Worm (Caenorhabditis elegans) whole organism, young adult: ENCODE data around the gene sra-9.

ENCODE experiments used
- B0035.1 ChIP-seq: sonication (generic microtip); optimal IDR thresholded peaks from 2 replicates; lab custom pipeline; 2016; ENCODE audit warnings: missing genetic modification characterization, mild to moderate bottlenecking, missing compliant biosample characterization, missing genotype, missing genetic modification reagents
- C06A6.2 ChIP-seq: fragments of 200-800 bp; sonication (Bioruptor generic); conservative IDR thresholded peaks from 2 replicates; pipeline ENCODE4 v1.3.6; 2022; ENCODE audit warnings: missing genetic modification characterization, missing compliant biosample characterization
- C17E4.6 ChIP-seq: fragments of 200-800 bp; sonication (Bioruptor generic); IDR thresholded peaks from 2 replicates; pipeline ENCODE4 v1.3.6; 2022; ENCODE audit warnings: missing genetic modification reagents, missing genetic modification characterization, missing compliant biosample characterization
- D2030.7 ChIP-seq: fragments of 200-800 bp; sonication (Bioruptor generic); IDR thresholded peaks from 2 replicates; pipeline ENCODE4 v1.3.6; 2022; ENCODE audit warnings: missing genetic modification reagents, missing genetic modification characterization, missing compliant biosample characterization
- F10E7.11 ChIP-seq: sonication (generic microtip); optimal IDR thresholded peaks from 2 replicates; lab custom pipeline; 2017; ENCODE audit warnings: mild to moderate bottlenecking, missing genetic modification characterization, moderate library complexity, missing compliant biosample characterization
- F33H1.4 ChIP-seq: fragments of 200-800 bp; sonication (Bioruptor generic); IDR thresholded peaks from 2 replicates; pipeline ENCODE4 v1.3.6; 2022; ENCODE audit warnings: missing genetic modification reagents, missing genetic modification characterization, missing compliant biosample characterization
- F49E8.2 ChIP-seq: sonication (generic microtip); optimal IDR thresholded peaks from 3 replicates; lab custom pipeline; 2017; ENCODE audit warnings: missing genetic modification characterization, mild to moderate bottlenecking, missing compliant biosample characterization, antibody characterized with exemption, moderate library complexity; ENCODE audit not compliant: insufficient read depth
- F52B5.7 ChIP-seq: sonication (generic microtip); optimal IDR thresholded peaks from 2 replicates; lab custom pipeline; 2016; ENCODE audit warnings: mild to moderate bottlenecking, missing genetic modification characterization, missing compliant biosample characterization
- F55B11.4 ChIP-seq: sonication (generic microtip); optimal IDR thresholded peaks from 2 replicates; lab custom pipeline; 2016; ENCODE audit warnings: missing compliant biosample characterization, missing genetic modification characterization, borderline replicate concordance; ENCODE audit not compliant: insufficient read depth
- F57C9.4 ChIP-seq: sonication (generic microtip); optimal IDR thresholded peaks from 2 replicates; lab custom pipeline; 2017; ENCODE audit warnings: mild to moderate bottlenecking, missing genetic modification characterization, missing compliant biosample characterization
- K11D2.4 ChIP-seq: fragments of 200-800 bp; sonication (Bioruptor generic); IDR thresholded peaks from 2 replicates; pipeline ENCODE4 v1.3.6; 2022; ENCODE audit warnings: missing genetic modification reagents, missing genetic modification characterization, missing compliant biosample characterization
- T26A5.8 ChIP-seq: sonication (generic microtip); optimal IDR thresholded peaks from 2 replicates; lab custom pipeline; 2016; ENCODE audit warnings: missing genetic modification characterization, missing compliant biosample characterization
- Y53G8AR.9 ChIP-seq: fragments of 200-800 bp; sonication (Bioruptor generic); conservative IDR thresholded peaks from 2 replicates; pipeline ENCODE4 v1.3.6; 2022; ENCODE audit warnings: missing genetic modification reagents, missing genetic modification characterization, missing compliant biosample characterization
- Y56A3A.18 ChIP-seq: fragments of 200-800 bp; sonication (Bioruptor generic); IDR thresholded peaks from 2 replicates; pipeline ENCODE4 v1.3.6; 2022; ENCODE audit warnings: missing genetic modification reagents, missing genetic modification characterization, missing compliant biosample characterization
- Y95B8A.8 ChIP-seq: fragments of 200-800 bp; sonication (Bioruptor generic); IDR thresholded peaks from 2 replicates; pipeline ENCODE4 v1.3.6; 2022; ENCODE audit warnings: missing genetic modification reagents, missing genetic modification characterization, missing compliant biosample characterization
- ZK185.1 ChIP-seq: sonication (generic microtip); optimal IDR thresholded peaks from 2 replicates; lab custom pipeline; 2016; ENCODE audit warnings: mild to moderate bottlenecking, missing genetic modification characterization, missing compliant biosample characterization; ENCODE audit not compliant: poor library complexity, severe bottlenecking
- aptf-3 ChIP-seq: fragments of 200-800 bp; sonication (Bioruptor generic); IDR thresholded peaks from 2 replicates; pipeline ENCODE4 v1.3.6; 2022; ENCODE audit warnings: missing genetic modification characterization, missing compliant biosample characterization
- attf-5 ChIP-seq: fragments of 200-800 bp; sonication (Bioruptor generic); optimal IDR thresholded peaks from 2 replicates; lab custom pipeline; 2018; ENCODE audit warnings: mild to moderate bottlenecking, missing genetic modification characterization, missing compliant biosample characterization
- bed-2 ChIP-seq: fragments of 200-800 bp; sonication (Bioruptor generic); IDR thresholded peaks from 2 replicates; pipeline ENCODE4 v1.3.6; 2022; ENCODE audit warnings: missing genetic modification reagents, missing genetic modification characterization, missing compliant biosample characterization
- cebp-1 ChIP-seq, 2 experiments: fragments of 200-800 bp in 1 of 2; sonication (Bioruptor generic) in 1 of 2; sonication (generic microtip) in 1 of 2; IDR thresholded peaks in 1 of 2; optimal IDR thresholded peaks in 1 of 2; 2 replicates each; pipeline versions ENCODE4 v1.3.6 to Lab custom; 2017 to 2022; ENCODE audit warnings: missing compliant biosample characterization in 2 of 2, missing genetic modification characterization in 2 of 2, mild to moderate bottlenecking in 1 of 2, missing genetic modification reagents in 1 of 2, moderate library complexity in 1 of 2
- die-1 ChIP-seq: sonication (generic microtip); optimal IDR thresholded peaks from 2 replicates; lab custom pipeline; 2016; ENCODE audit warnings: missing genotype, mild to moderate bottlenecking, missing genetic modification characterization, missing compliant biosample characterization
- egrh-3 ChIP-seq: fragments of 200-800 bp; sonication (Bioruptor generic); IDR thresholded peaks from 2 replicates; pipeline ENCODE4 v1.3.6; 2022; ENCODE audit warnings: missing genetic modification reagents, missing genetic modification characterization, missing compliant biosample characterization
- ekl-4 ChIP-seq: fragments of 200-800 bp; sonication (Bioruptor generic); IDR thresholded peaks from 2 replicates; pipeline ENCODE4 v1.3.6; 2022; ENCODE audit warnings: missing genetic modification reagents, missing genetic modification characterization, missing compliant biosample characterization
- gei-17 ChIP-seq: fragments of 200-800 bp; sonication (Bioruptor generic); optimal IDR thresholded peaks from 2 replicates; lab custom pipeline; 2018; ENCODE audit warnings: mild to moderate bottlenecking, missing genetic modification characterization, missing compliant biosample characterization
- hmg-1.2 ChIP-seq: fragments of 200-800 bp; sonication (Bioruptor generic); IDR thresholded peaks from 2 replicates; pipeline ENCODE4 v1.3.6; 2022; ENCODE audit warnings: missing genetic modification reagents, missing genetic modification characterization, missing compliant biosample characterization
- hmg-20 ChIP-seq: fragments of 200-800 bp; sonication (Bioruptor generic); IDR thresholded peaks from 2 replicates; pipeline ENCODE4 v1.3.6; 2022; ENCODE audit warnings: missing genetic modification reagents, missing genetic modification characterization, missing compliant biosample characterization
- lin-26 ChIP-seq: fragments of 200-800 bp; sonication (Bioruptor generic); IDR thresholded peaks from 2 replicates; pipeline ENCODE4 v1.3.6; 2022; ENCODE audit warnings: missing genetic modification reagents, missing genetic modification characterization, missing compliant biosample characterization
- lin-40 ChIP-seq: sonication (generic microtip); optimal IDR thresholded peaks from 2 replicates; lab custom pipeline; 2016; ENCODE audit warnings: missing genetic modification characterization, mild to moderate bottlenecking, missing compliant biosample characterization, missing genotype, missing genetic modification reagents
- madf-10 ChIP-seq: sonication (generic microtip); optimal IDR thresholded peaks from 2 replicates; lab custom pipeline; 2016; ENCODE audit warnings: mild to moderate bottlenecking, missing genetic modification characterization, missing compliant biosample characterization
- madf-3 ChIP-seq: fragments of 200-800 bp; sonication (Bioruptor generic); IDR thresholded peaks from 2 replicates; pipeline ENCODE4 v1.3.6; 2022; ENCODE audit warnings: missing genetic modification reagents, missing genetic modification characterization, missing compliant biosample characterization
- mel-28 ChIP-seq: sonication (generic microtip); optimal IDR thresholded peaks from 2 replicates; lab custom pipeline; 2016; ENCODE audit warnings: borderline replicate concordance, mild to moderate bottlenecking, missing genetic modification characterization, missing compliant biosample characterization
- nhr-179 ChIP-seq: sonication (generic microtip); optimal IDR thresholded peaks from 2 replicates; lab custom pipeline; 2016; ENCODE audit warnings: mild to moderate bottlenecking, missing genetic modification characterization, missing compliant biosample characterization
- pbrm-1 ChIP-seq: fragments of 200-800 bp; sonication (Bioruptor generic); IDR thresholded peaks from 2 replicates; pipeline ENCODE4 v1.3.6; 2022; ENCODE audit warnings: missing genetic modification reagents, missing genetic modification characterization, missing compliant biosample characterization
- pha-4 ChIP-seq: fragments of 150-350 bp; sonication (generic microtip); optimal IDR thresholded peaks from 2 replicates; lab custom pipeline; 2014; ENCODE audit warnings: missing biosample characterization, missing genetic modification reagents, missing genetic modification characterization
- rec-8 ChIP-seq, 2 experiments: sonication (generic microtip); optimal IDR thresholded peaks; 2 replicates each; lab custom pipeline; 2016; ENCODE audit warnings: mild to moderate bottlenecking in 2 of 2, missing genetic modification characterization in 2 of 2, missing genetic modification reagents in 2 of 2, missing genotype in 2 of 2, missing biosample characterization in 1 of 2, missing compliant biosample characterization in 1 of 2, moderate library complexity in 1 of 2
- snpc-3.4 ChIP-seq: sonication (generic microtip); optimal IDR thresholded peaks from 2 replicates; lab custom pipeline; 2017; ENCODE audit warnings: missing genetic modification characterization, mild to moderate bottlenecking, missing compliant biosample characterization, antibody characterized with exemption, moderate library complexity, missing genotype, missing genetic modification reagents
- somi-1 ChIP-seq: fragments of 200-800 bp; sonication (Bioruptor generic); optimal IDR thresholded peaks from 2 replicates; lab custom pipeline; 2018; ENCODE audit warnings: mild to moderate bottlenecking, missing genetic modification characterization, missing compliant biosample characterization
- unc-62 ChIP-seq: fragments of 150-350 bp; optimal IDR thresholded peaks from 2 replicates; lab custom pipeline; 2014; ENCODE audit warnings: missing biosample characterization, missing genetic modification reagents, missing genetic modification characterization
- xnd-1 ChIP-seq: sonication (generic microtip); optimal IDR thresholded peaks from 2 replicates; lab custom pipeline; 2016; ENCODE audit warnings: missing genotype, missing genetic modification reagents, missing genetic modification characterization, missing compliant biosample characterization
- ztf-18 ChIP-seq: sonication (generic microtip); optimal IDR thresholded peaks from 2 replicates; lab custom pipeline; 2016; ENCODE audit warnings: missing genotype, mild to moderate bottlenecking, missing genetic modification characterization, missing compliant biosample characterization
- ztf-6 ChIP-seq: fragments of 200-800 bp; sonication (Bioruptor generic); IDR thresholded peaks from 2 replicates; pipeline ENCODE4 v1.3.6; 2022; ENCODE audit warnings: missing genetic modification reagents, missing genetic modification characterization, missing compliant biosample characterization

Gene sra-9

DNA sequence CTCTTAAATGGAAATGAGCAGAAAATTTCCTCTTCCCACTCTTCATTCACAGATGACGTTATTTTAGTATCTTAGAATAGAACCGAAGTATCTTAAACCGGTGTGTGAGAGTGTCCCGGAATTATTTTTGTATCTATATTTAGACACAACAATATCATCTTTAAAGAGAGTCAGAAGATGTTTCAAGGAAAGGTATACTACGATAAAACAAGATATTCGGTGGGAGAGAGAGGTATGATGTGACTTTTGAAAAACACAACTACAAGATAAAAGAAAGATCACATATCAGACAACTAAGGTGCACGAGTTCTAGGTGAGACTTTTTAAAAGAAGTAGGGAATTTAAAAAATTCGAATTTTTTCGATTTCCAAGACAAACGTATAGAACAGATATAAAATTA, 41.5 kb upstream of the sra-9 start:
- no peak for TF ChIP-seq rec-8 (tag; optimal IDR thresholded peaks at IDR 0.05; lab: Kevin White, UChicago)
- no peak for TF ChIP-seq attf-5
- TF ChIP-seq F33H1.4 = no peak
- TF ChIP-seq mel-28 (tag; lab: Kevin White, UChicago) = no peak
- TF ChIP-seq lin-26 (GFP tag; lab: Robert Waterston, UW) = no peak
- TF ChIP-seq madf-3 (GFP tag; lab: Robert Waterston, UW) = no peak
- TF ChIP-seq aptf-3 (GFP tag; lab: Robert Waterston, UW) = no peak
- no peak for TF ChIP-seq snpc-3.4 (tag; lab: Kevin White, UChicago)
- no peak for TF ChIP-seq T26A5.8 (tag; lab: Kevin White, UChicago)
- TF ChIP-seq F49E8.2 (tag; lab: Kevin White, UChicago) = no peak
- TF ChIP-seq ztf-6 (GFP tag; lab: Robert Waterston, UW) = no peak
- no peak for TF ChIP-seq ekl-4 (GFP tag; lab: Robert Waterston, UW)
- TF ChIP-seq C06A6.2 = no peak
- no peak for TF ChIP-seq unc-62 (GFP tag; lab: Kevin White, UChicago)
- no peak for TF ChIP-seq B0035.1
- no peak for TF ChIP-seq C17E4.6 (GFP tag; lab: Robert Waterston, UW)
- no peak for TF ChIP-seq egrh-3 (GFP tag; lab: Robert Waterston, UW)
- TF ChIP-seq ztf-18 (tag; lab: Kevin White, UChicago) = no peak
- TF ChIP-seq, all 124 proteins: peak for 0

DNA sequence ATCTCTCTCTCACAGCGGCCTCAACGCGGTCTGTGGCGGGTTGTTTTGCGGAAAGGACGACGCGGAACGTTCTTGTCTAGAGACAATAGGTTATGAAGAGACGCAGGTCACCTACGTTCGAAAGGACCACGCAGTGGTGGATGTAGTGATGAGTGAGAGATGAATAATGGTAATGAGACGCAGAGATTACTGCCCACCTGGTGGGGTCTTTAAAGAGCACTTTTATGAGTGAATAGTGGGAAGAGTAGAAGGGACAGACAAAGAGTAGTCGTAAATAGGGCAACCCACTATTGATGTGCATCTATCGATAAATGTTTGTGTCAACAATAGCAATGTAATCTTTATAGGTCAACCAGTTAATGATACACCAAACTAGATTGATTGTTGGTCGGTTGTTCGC, 41.1 kb upstream of the sra-9 start:
- TF ChIP-seq hmg-1.2 (GFP tag; lab: Robert Waterston, UW) (peak; percentile 89), C17E4.6 (GFP tag; lab: Robert Waterston, UW) (no peak), bed-2 (GFP tag; lab: Robert Waterston, UW) (0 out of 2 replicates have a peak, but pooled peaks have one; percentile 6), lin-26 (GFP tag; lab: Robert Waterston, UW) (0 out of 2 replicates have a peak, but pooled peaks have one; percentile 39), pha-4 (no peak)
- TF ChIP-seq, all 124 proteins: peak for 3

DNA sequence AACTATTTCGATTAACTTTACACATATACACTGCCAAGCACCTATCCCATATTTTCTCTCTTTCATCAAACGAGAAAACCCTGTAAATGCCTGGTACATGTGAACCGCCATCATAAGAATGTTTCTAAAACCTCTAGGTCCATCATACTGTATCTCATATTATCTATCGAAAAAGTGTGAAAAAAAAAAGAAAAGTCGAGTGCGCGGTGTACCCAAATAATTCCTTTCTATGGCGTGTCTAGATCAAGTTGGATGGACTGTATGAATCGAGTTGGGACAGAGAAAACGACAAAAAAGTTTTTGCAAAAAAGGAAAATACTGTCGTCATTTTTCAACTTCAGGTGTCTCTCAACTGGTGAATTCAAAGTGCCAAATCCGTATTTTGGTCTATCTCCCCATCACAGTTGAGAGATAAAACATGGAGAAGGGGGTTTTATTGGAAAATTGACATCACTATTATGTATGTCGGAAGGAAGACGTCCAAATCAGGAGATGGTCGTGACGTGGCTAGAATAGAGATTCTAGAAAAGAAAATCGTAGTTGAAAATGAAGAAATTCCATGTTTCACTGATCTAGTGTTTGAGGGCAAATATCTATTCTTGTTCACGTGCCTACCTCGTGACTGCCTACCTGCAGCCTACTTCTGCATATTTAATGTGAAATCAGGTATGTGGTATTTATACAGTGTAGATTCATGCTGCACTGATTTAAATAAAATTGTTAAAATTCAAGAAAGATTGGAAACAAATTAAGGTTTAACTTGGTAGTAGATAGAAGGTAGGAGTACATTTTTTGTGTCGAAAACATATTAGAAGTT, 38.7 kb upstream of the sra-9 start:
- TF ChIP-seq lin-40 (tag; lab: Kevin White, UChicago) (peak; percentile 47), K11D2.4 (GFP tag; lab: Robert Waterston, UW) (0 out of 2 replicates have a peak, but pooled peaks have one; percentile 33), madf-10 (no peak), somi-1 (peak; percentile 43)

DNA sequence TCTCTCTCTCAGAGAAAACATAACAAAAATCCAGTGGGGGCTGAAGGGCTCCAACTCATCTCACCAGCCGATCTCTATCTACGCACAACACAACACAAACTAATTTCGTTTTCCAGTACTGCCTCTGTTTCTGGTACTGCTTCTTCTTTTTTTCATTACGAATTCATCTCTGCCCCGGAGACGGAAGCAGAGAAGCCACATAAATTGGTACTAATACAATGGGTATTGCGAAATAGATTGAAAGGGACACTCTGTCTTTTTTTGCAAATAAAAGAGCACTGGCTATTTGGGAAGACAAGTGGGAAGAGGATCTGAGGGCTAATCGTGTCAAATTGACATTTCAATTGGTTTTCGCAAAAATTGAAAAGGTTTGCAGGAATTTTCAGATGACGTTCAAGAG, 34.8 kb upstream of the sra-9 start:
- no peak for TF ChIP-seq F52B5.7 (tag; lab: Kevin White, UChicago)
- no peak for TF ChIP-seq Y53G8AR.9 (GFP tag; lab: Robert Waterston, UW)
- peak; percentile 18 for TF ChIP-seq somi-1
- TF ChIP-seq F55B11.4 (tag; lab: Kevin White, UChicago) = no peak
- TF ChIP-seq ekl-4 (GFP tag; lab: Robert Waterston, UW) = no peak
- TF ChIP-seq F57C9.4 (tag; lab: Kevin White, UChicago) = no peak
- TF ChIP-seq ZK185.1 (tag; lab: Kevin White, UChicago) = no peak
- TF ChIP-seq hmg-20 (GFP tag; lab: Robert Waterston, UW) = no peak
- no peak for TF ChIP-seq Y95B8A.8 (GFP tag; lab: Robert Waterston, UW)
- no peak for TF ChIP-seq pbrm-1 (GFP tag; lab: Robert Waterston, UW)
- TF ChIP-seq F10E7.11 (tag; lab: Kevin White, UChicago) = no peak
- no peak for TF ChIP-seq gei-17 (GFP tag; lab: Kevin White, UChicago)
- no peak for TF ChIP-seq D2030.7 (GFP tag; lab: Robert Waterston, UW)
- TF ChIP-seq cebp-1 (GFP tag; IDR thresholded peaks at IDR 0.05; lab: Robert Waterston, UW) = peak; percentile 69; the same call in 1 of the 2 replicates
- peak; percentile 95 for TF ChIP-seq cebp-1 (tag; optimal IDR thresholded peaks at IDR 0.05; lab: Kevin White, UChicago)
- TF ChIP-seq nhr-179 (tag; lab: Kevin White, UChicago) = no peak
- no peak for TF ChIP-seq xnd-1 (tag; lab: Kevin White, UChicago)
- no peak for TF ChIP-seq die-1 (tag; lab: Kevin White, UChicago)
- TF ChIP-seq snpc-3.4 (tag; lab: Kevin White, UChicago) = no peak
- TF ChIP-seq rec-8 (tag; optimal IDR thresholded peaks at IDR 0.05; lab: Kevin White, UChicago) = no peak
- TF ChIP-seq Y56A3A.18 (GFP tag; lab: Robert Waterston, UW) = no peak
